Worm (Caenorhabditis elegans): Measurements from ENCODE around the gene cls-1.

cls-1 gene

ce11 chrIII:7498346-7498745, 9.6 kb upstream of the cls-1 start (continued):
- TF ChIP-seq lsy-2 (tag; optimal IDR thresholded peaks at IDR 0.05) = peak; percentile 63 to 91
- peak; percentile 78 for TF ChIP-seq F37D6.2 (tag; optimal IDR thresholded peaks at IDR 0.05)
- no peak for TF ChIP-seq madf-5 (GFP tag; IDR thresholded peaks at IDR 0.05)
- no peak for TF ChIP-seq lin-29 (GFP tag; IDR thresholded peaks at IDR 0.05)
- peak; percentile 86 for TF ChIP-seq nhr-11 (tag; optimal IDR thresholded peaks at IDR 0.05)
- no peak for TF ChIP-seq cey-2 (tag; optimal IDR thresholded peaks at IDR 0.05; ENCODE audit: borderline replicate concordance, insufficient read depth)
- TF ChIP-seq lin-39 (tag; optimal IDR thresholded peaks at IDR 0.05) = no peak
- TF ChIP-seq Y5F2A.4 (GFP tag; optimal IDR thresholded peaks at IDR 0.05) = no peak
- TF ChIP-seq ceh-62 (tag; optimal IDR thresholded peaks at IDR 0.05) = no peak
- TF ChIP-seq daf-8 (GFP tag; IDR thresholded peaks at IDR 0.05) = no peak
- peak; percentile 91 for TF ChIP-seq nhr-77 (tag; optimal IDR thresholded peaks at IDR 0.05)
- TF ChIP-seq unc-130 (GFP tag; optimal IDR thresholded peaks at IDR 0.05) = peak; percentile 48
- no peak for TF ChIP-seq F10B5.3 (tag; optimal IDR thresholded peaks at IDR 0.05)
- no peak for TF ChIP-seq nhr-237 (tag; optimal IDR thresholded peaks at IDR 0.05)
- TF ChIP-seq unc-39 (tag; optimal IDR thresholded peaks at IDR 0.05) = no peak
- no peak for TF ChIP-seq ces-1 (GFP tag; optimal IDR thresholded peaks at IDR 0.05)
- TF ChIP-seq dve-1 (tag; optimal IDR thresholded peaks at IDR 0.05; ENCODE audit: insufficient read depth) = peak; percentile 89
- TF ChIP-seq lin-1 (GFP tag; IDR thresholded peaks at IDR 0.05) = peak; percentile 70
- TF ChIP-seq spr-3 (GFP tag; optimal IDR thresholded peaks at IDR 0.05) = no peak
- TF ChIP-seq dmd-9 (GFP tag; IDR thresholded peaks at IDR 0.05) = no peak
- TF ChIP-seq unc-62 (GFP tag; optimal IDR thresholded peaks at IDR 0.05 in 1 of 2) = peak in 1 of 2 experiments; percentile 89
- TF ChIP-seq unc-62 (tag; optimal IDR thresholded peaks at IDR 0.05) = no peak
- no peak for TF ChIP-seq zfp-2 (tag; optimal IDR thresholded peaks at IDR 0.05)
- 0 out of 2 replicates have a peak, but pooled peaks have one; percentile 17 for TF ChIP-seq ceh-44 (GFP tag; IDR thresholded peaks at IDR 0.05)
- TF ChIP-seq hmg-1.1 (GFP tag; IDR thresholded peaks at IDR 0.05) = peak; percentile 86
- peak; percentile 66 for TF ChIP-seq spr-1 (tag; optimal IDR thresholded peaks at IDR 0.05)
- no peak for TF ChIP-seq zip-2 (tag; optimal IDR thresholded peaks at IDR 0.05)
- peak; percentile 99 for TF ChIP-seq mxl-3 (GFP tag; optimal IDR thresholded peaks at IDR 0.05)
- TF ChIP-seq hlh-11 (tag; optimal IDR thresholded peaks at IDR 0.05) = peak; percentile 96
- TF ChIP-seq madf-9 (GFP tag; conservative IDR thresholded peaks at IDR 0.05) = peak; percentile 45; the same call in 1 of the 2 replicates
- TF ChIP-seq nhr-25 (tag; optimal IDR thresholded peaks at IDR 0.05; ENCODE audit: borderline replicate concordance, insufficient read depth) = peak; percentile 29
- no peak for TF ChIP-seq zfp-3 (GFP tag; conservative IDR thresholded peaks at IDR 0.05)
- peak; percentile 67 for TF ChIP-seq aha-1 (tag)
- TF ChIP-seq nhr-41 (GFP tag; IDR thresholded peaks at IDR 0.05) = no peak
- no peak for TF ChIP-seq ZK546.5 (tag; optimal IDR thresholded peaks at IDR 0.05)
- TF ChIP-seq D1046.2 (GFP tag; IDR thresholded peaks at IDR 0.05) = no peak
- peak; percentile 96 for TF ChIP-seq mep-1 (tag; optimal IDR thresholded peaks at IDR 0.05)
- TF ChIP-seq daf-12 (tag; optimal IDR thresholded peaks at IDR 0.05) = no peak
- TF ChIP-seq ZK337.2 (GFP tag; IDR thresholded peaks at IDR 0.05) = no peak
- no peak for TF ChIP-seq ztf-7 (tag; optimal IDR thresholded peaks at IDR 0.05)
- TF ChIP-seq sdz-12 (GFP tag; optimal IDR thresholded peaks at IDR 0.05) = no peak
- TF ChIP-seq mdt-29 (GFP tag; IDR thresholded peaks at IDR 0.05) = no peak
- peak; percentile 80 for TF ChIP-seq lin-38 (GFP tag; IDR thresholded peaks at IDR 0.05)
- peak; percentile 49 for TF ChIP-seq ama-1 (optimal IDR thresholded peaks at IDR 0.05)
- no peak for TF ChIP-seq F26F4.8 (GFP tag; conservative IDR thresholded peaks at IDR 0.05)
- no peak for TF ChIP-seq dmd-8 (GFP tag; IDR thresholded peaks at IDR 0.05)
- peak; percentile 83 for TF ChIP-seq hlh-30 (tag; optimal IDR thresholded peaks at IDR 0.05; ENCODE audit: insufficient read depth)
- TF ChIP-seq Y48G9A.11 (GFP tag; IDR thresholded peaks at IDR 0.05) = no peak
- no peak for TF ChIP-seq lim-7 (GFP tag; IDR thresholded peaks at IDR 0.05)
- TF ChIP-seq nhr-111 (GFP tag; optimal IDR thresholded peaks at IDR 0.05) = no peak
- TF ChIP-seq zag-1 (tag; optimal IDR thresholded peaks at IDR 0.05) = peak; percentile 12
- peak; percentile 64 for TF ChIP-seq nhr-102 (tag; optimal IDR thresholded peaks at IDR 0.05)

All from whole organism, L4 larva.